Fruit fly (Drosophila melanogaster) whole organism, adult: ENCODE measurements around the gene Toll-9.

ENCODE experiments used
- CG11617 ChIP-seq: fragments of 200-800 bp; sonication (Bioruptor generic); optimal IDR thresholded peaks from 2 replicates; lab custom pipeline; 2017; ENCODE audit warnings: mild to moderate bottlenecking, missing biosample characterization, missing genetic modification reagents, missing genetic modification characterization
- CG12768 ChIP-seq: fragments of 200-800 bp; sonication (Bioruptor generic); optimal IDR thresholded peaks from 2 replicates; lab custom pipeline; 2017; ENCODE audit warnings: missing biosample characterization, missing genetic modification characterization, mild to moderate bottlenecking, moderate library complexity, missing genetic modification reagents
- CG14711 ChIP-seq: fragments of 200-800 bp; sonication (Bioruptor generic); optimal IDR thresholded peaks from 2 replicates; lab custom pipeline; 2018; ENCODE audit warnings: missing biosample characterization, mild to moderate bottlenecking, missing genetic modification characterization, moderate library complexity
- CG1620 ChIP-seq: fragments of 200-800 bp; sonication (Bioruptor generic); optimal IDR thresholded peaks from 2 replicates; lab custom pipeline; 2016; ENCODE audit warnings: missing biosample characterization, missing genetic modification characterization
- CG33017 ChIP-seq: fragments of 200-800 bp; sonication (Bioruptor generic); optimal IDR thresholded peaks from 2 replicates; lab custom pipeline; 2018; ENCODE audit warnings: missing biosample characterization, mild to moderate bottlenecking, missing genetic modification characterization, moderate library complexity
- CG5204 ChIP-seq: fragments of 200-800 bp; sonication (Bioruptor generic); optimal IDR thresholded peaks from 2 replicates; lab custom pipeline; 2016; ENCODE audit warnings: missing biosample characterization, missing genetic modification characterization
- CG7045 ChIP-seq: fragments of 200-800 bp; sonication (Bioruptor generic); optimal IDR thresholded peaks from 2 replicates; lab custom pipeline; 2017; ENCODE audit warnings: missing biosample characterization, mild to moderate bottlenecking, missing genetic modification characterization
- CG7101 ChIP-seq: fragments of 200-800 bp; sonication (Bioruptor generic); optimal IDR thresholded peaks from 2 replicates; lab custom pipeline; 2018; ENCODE audit warnings: missing biosample characterization, mild to moderate bottlenecking, missing genetic modification characterization, moderate library complexity
- Clk ChIP-seq: fragments of 200-800 bp; sonication (Bioruptor generic); optimal IDR thresholded peaks from 2 replicates; lab custom pipeline; 2017; ENCODE audit warnings: missing biosample characterization, missing genetic modification characterization
- Crg-1 ChIP-seq: fragments of 200-800 bp; sonication (Bioruptor generic); optimal IDR thresholded peaks from 2 replicates; lab custom pipeline; 2016; ENCODE audit warnings: missing biosample characterization, missing genetic modification characterization
- Hr96 ChIP-seq: fragments of 200-800 bp; sonication (Bioruptor generic); optimal IDR thresholded peaks from 2 replicates; lab custom pipeline; 2016; ENCODE audit warnings: missing biosample characterization, missing genetic modification characterization
- Mnt ChIP-seq: fragments of 200-800 bp; sonication (Bioruptor generic); optimal IDR thresholded peaks from 2 replicates; lab custom pipeline; 2016; ENCODE audit warnings: missing biosample characterization, mild to moderate bottlenecking, missing genetic modification characterization
- bab1 ChIP-seq: fragments of 200-800 bp; sonication (Bioruptor generic); optimal IDR thresholded peaks from 3 replicates; lab custom pipeline; 2019; ENCODE audit warnings: missing biosample characterization, mild to moderate bottlenecking, missing genetic modification characterization, moderate library complexity
- cic ChIP-seq: fragments of 200-800 bp; sonication (Bioruptor generic); optimal IDR thresholded peaks from 2 replicates; lab custom pipeline; 2017; ENCODE audit warnings: missing biosample characterization, mild to moderate bottlenecking, missing genetic modification characterization, moderate library complexity
- cnc ChIP-seq, 2 experiments: fragments of >200 bp; optimal IDR thresholded peaks; 2 replicates each; lab custom pipeline; 2017
- kay ChIP-seq: fragments of 200-800 bp; sonication (Bioruptor generic); peaks from one replicate; lab custom pipeline; 2016; ENCODE audit warnings: missing biosample characterization, missing genetic modification characterization, borderline replicate concordance
- ovo ChIP-seq: fragments of 200-800 bp; sonication (Bioruptor generic); optimal IDR thresholded peaks from 2 replicates; lab custom pipeline; 2016; ENCODE audit warnings: missing biosample characterization, missing genetic modification characterization
- pad ChIP-seq: fragments of 200-800 bp; sonication (Bioruptor generic); optimal IDR thresholded peaks from 3 replicates; lab custom pipeline; 2017; ENCODE audit warnings: missing biosample characterization, missing genetic modification characterization, mild to moderate bottlenecking, moderate library complexity, missing genetic modification reagents
- tj ChIP-seq: fragments of 200-800 bp; sonication (Bioruptor generic); optimal IDR thresholded peaks from 3 replicates; lab custom pipeline; 2017; ENCODE audit warnings: missing biosample characterization, mild to moderate bottlenecking, missing genetic modification characterization, moderate library complexity
- toe ChIP-seq: fragments of 200-800 bp; sonication (Bioruptor generic); optimal IDR thresholded peaks from 2 replicates; lab custom pipeline; 2016; ENCODE audit warnings: missing biosample characterization, missing genetic modification characterization

The Toll-9 gene

DNA sequence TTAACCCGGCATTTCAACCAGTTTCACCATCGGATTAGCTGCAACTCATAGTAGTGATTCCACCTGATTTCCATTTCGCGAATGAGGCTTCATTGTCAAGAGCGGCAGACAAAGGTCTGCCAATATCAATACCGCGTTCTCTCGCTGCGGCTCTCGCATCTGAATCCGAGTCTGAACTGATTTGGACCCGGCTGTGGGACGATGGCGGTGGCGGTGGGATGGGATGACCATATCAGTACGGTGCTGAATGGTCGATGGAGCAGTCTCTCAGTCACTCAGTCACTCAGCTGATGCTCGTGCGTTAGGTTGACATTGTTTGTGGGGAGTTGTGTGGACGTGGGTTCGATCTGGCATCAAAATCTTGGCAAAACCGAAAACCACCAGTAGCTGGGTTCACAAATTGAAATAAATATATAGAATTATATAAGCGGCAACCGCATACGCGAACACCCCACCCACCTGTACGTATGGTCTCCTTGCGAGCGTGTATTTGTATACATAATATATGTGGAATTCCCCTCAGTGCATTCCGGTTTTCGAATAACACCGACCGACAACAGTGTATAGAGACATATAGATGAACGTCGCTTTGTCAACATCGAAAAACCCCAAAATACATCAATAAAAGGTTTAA lies 49.5 kb downstream of the Toll-9 start, which contains the start of gene Spn77Ba:
Spn77Ba (plus strand) TSS at position 235 of the 634 bp plus-strand sequence.
- TF ChIP-seq CG33017 (tag; lab: Kevin White, UChicago): peak; percentile 23
- TF ChIP-seq Crg-1 (GFP tag; lab: Kevin White, UChicago): no peak
- TF ChIP-seq toe: peak; percentile 4
- TF ChIP-seq Clk (GFP tag; lab: Kevin White, UChicago): no peak
- peak; percentile 80 for TF ChIP-seq CG12768
- TF ChIP-seq cic (GFP tag; lab: Kevin White, UChicago): peak; percentile 78
- TF ChIP-seq kay (GFP tag; lab: Kevin White, UChicago): peak; percentile 64
- peak; percentile 60 for TF ChIP-seq Mnt (GFP tag; lab: Kevin White, UChicago)

dm6 chr3L:20313469-20313868 lies 53.1 kb downstream of the Toll-9 start, which contains the start of gene alphaSnap:
Gene alphaSnap (plus strand): TSS chr3L:20313632.
- no peak for TF ChIP-seq Clk (GFP tag; lab: Kevin White, UChicago)
- no peak for TF ChIP-seq CG33017 (tag; lab: Kevin White, UChicago)
- no peak for TF ChIP-seq CG12768
- TF ChIP-seq tj: peak; percentile 6
- TF ChIP-seq ovo: peak; percentile 15
- TF ChIP-seq Hr96: peak; percentile 29
- peak; percentile 43 for TF ChIP-seq bab1 (GFP tag; lab: Kevin White, UChicago)
- no peak for TF ChIP-seq CG7045 (GFP tag; lab: Kevin White, UChicago)
- TF ChIP-seq CG1620 (GFP tag; lab: Kevin White, UChicago): peak; percentile 71
- no peak for TF ChIP-seq CG5204 (GFP tag; lab: Kevin White, UChicago)
- no peak for TF ChIP-seq CG11617 (GFP tag; lab: Kevin White, UChicago)
- TF ChIP-seq Crg-1 (GFP tag; lab: Kevin White, UChicago): peak; percentile 63
- TF ChIP-seq CG14711 (tag; lab: Kevin White, UChicago): peak; percentile 43
- TF ChIP-seq pad (GFP tag; lab: Kevin White, UChicago): peak; percentile 18
- no peak for TF ChIP-seq cnc (optimal IDR thresholded peaks at IDR 0.05; lab: Kevin White, UChicago)
- peak; percentile 15 for TF ChIP-seq toe
- TF ChIP-seq kay (GFP tag; lab: Kevin White, UChicago): no peak
- TF ChIP-seq CG7101 (tag; lab: Kevin White, UChicago): peak; percentile 45
- no peak for TF ChIP-seq cic (GFP tag; lab: Kevin White, UChicago)
- TF ChIP-seq Mnt (GFP tag; lab: Kevin White, UChicago): peak; percentile 29
